Worm (Caenorhabditis elegans): ENCODE measurements around the gene emb-5.

DNA sequence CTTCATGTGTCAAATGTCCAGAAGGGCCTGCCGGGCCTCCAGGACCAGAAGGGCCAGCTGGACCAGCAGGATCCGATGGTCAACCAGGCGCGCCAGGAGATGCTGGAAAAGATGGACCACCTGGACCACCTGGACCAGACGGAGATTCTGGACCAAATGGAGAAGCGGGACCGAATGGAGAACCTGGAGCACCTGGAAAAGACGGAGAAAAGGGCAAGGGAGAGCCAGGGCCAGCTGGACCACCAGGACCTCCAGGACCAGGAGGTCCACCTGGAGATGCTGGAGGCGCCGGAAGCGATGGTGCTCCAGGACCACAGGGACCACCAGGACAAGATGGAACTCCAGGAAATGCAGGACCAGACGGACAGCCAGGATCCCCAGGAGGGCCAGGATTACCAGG is 28.2 kb upstream of the emb-5 start:
- TF ChIP-seq zip-8 (tag; optimal IDR thresholded peaks at IDR 0.05), result no peak
- TF ChIP-seq nhr-28 (tag; optimal IDR thresholded peaks at IDR 0.05), result no peak
- TF ChIP-seq blmp-1 (tag; optimal IDR thresholded peaks at IDR 0.05), result no peak
- no peak for TF ChIP-seq flh-1 (GFP tag; optimal IDR thresholded peaks at IDR 0.05)
- TF ChIP-seq nhr-12 (tag; optimal IDR thresholded peaks at IDR 0.05), result no peak
- no peak for TF ChIP-seq unc-62 (GFP tag; optimal IDR thresholded peaks at IDR 0.05)
- TF ChIP-seq elt-1 (tag; optimal IDR thresholded peaks at IDR 0.05; ENCODE audit: borderline replicate concordance, insufficient read depth), result no peak
